Fruit fly (Drosophila melanogaster) whole organism, embryonic: ENCODE results near the gene CCKLR-17D1.

Source experiments
- CG10147 ChIP-seq: fragments of 200-800 bp; sonication (Bioruptor generic); optimal IDR thresholded peaks from 2 replicates; lab custom pipeline; 2019; ENCODE audit warnings: missing biosample characterization, mild to moderate bottlenecking, missing genetic modification characterization, moderate library complexity
- CG10209 ChIP-seq: fragments of 200-800 bp; sonication (Bioruptor generic); optimal IDR thresholded peaks from 3 replicates; lab custom pipeline; 2017; ENCODE audit warnings: missing biosample characterization, mild to moderate bottlenecking, missing genetic modification characterization, missing genetic modification reagents
- CG11247 ChIP-seq: fragments of 200-800 bp; sonication (Bioruptor generic); IDR thresholded peaks from 2 replicates; pipeline ENCODE4 v1.3.6; 2022; ENCODE audit warnings: missing biosample characterization, missing genetic modification characterization
- CG11696 ChIP-seq: fragments of 200-800 bp; sonication (Bioruptor generic); IDR thresholded peaks from 2 replicates; pipeline ENCODE4 v1.3.6; 2022; ENCODE audit warnings: missing biosample characterization, missing genetic modification characterization
- CG13894 ChIP-seq: fragments of 200-800 bp; sonication (Bioruptor generic); optimal IDR thresholded peaks from 3 replicates; lab custom pipeline; 2018; ENCODE audit warnings: missing biosample characterization, mild to moderate bottlenecking, missing genetic modification characterization, moderate library complexity
- CG15479 ChIP-seq: fragments of 200-800 bp; sonication (Bioruptor generic); optimal IDR thresholded peaks from 3 replicates; lab custom pipeline; 2019; ENCODE audit warnings: missing biosample characterization, mild to moderate bottlenecking, missing genetic modification characterization, moderate library complexity
- CG17328 ChIP-seq: fragments of 200-800 bp; sonication (Bioruptor generic); IDR thresholded peaks from 2 replicates; pipeline ENCODE4 v1.3.6; 2022; ENCODE audit warnings: missing biosample characterization, missing genetic modification characterization
- CG2202 ChIP-seq: fragments of 200-800 bp; sonication (Bioruptor generic); optimal IDR thresholded peaks from 2 replicates; lab custom pipeline; 2018; ENCODE audit warnings: missing biosample characterization, mild to moderate bottlenecking, missing genetic modification characterization
- CG2678 ChIP-seq: fragments of 200-800 bp; sonication (Bioruptor generic); optimal IDR thresholded peaks from 3 replicates; lab custom pipeline; 2019; ENCODE audit warnings: missing biosample characterization, mild to moderate bottlenecking, missing genetic modification characterization, moderate library complexity
- CG30403 ChIP-seq: fragments of 200-800 bp; sonication (Bioruptor generic); optimal IDR thresholded peaks from 3 replicates; lab custom pipeline; 2016; ENCODE audit warnings: missing biosample characterization, missing genetic modification characterization
- CG3726 ChIP-seq: fragments of 200-800 bp; sonication (Bioruptor generic); IDR thresholded peaks from 3 replicates; pipeline ENCODE4, ENCODE4 v1.3.6; 2022; ENCODE audit warnings: missing biosample characterization, missing genetic modification characterization
- CG3847 ChIP-seq: fragments of 200-800 bp; sonication (Bioruptor generic); IDR thresholded peaks from 2 replicates; pipeline ENCODE4 v1.3.6; 2022; ENCODE audit warnings: missing biosample characterization, missing genetic modification characterization
- CG5180 ChIP-seq: fragments of 200-800 bp; sonication (Bioruptor generic); optimal IDR thresholded peaks from 3 replicates; lab custom pipeline; 2017; ENCODE audit warnings: missing biosample characterization, missing genetic modification characterization, mild to moderate bottlenecking, moderate library complexity, missing genetic modification reagents
- CG6765 ChIP-seq: fragments of 200-800 bp; sonication (Bioruptor generic); optimal IDR thresholded peaks from 3 replicates; lab custom pipeline; 2017; ENCODE audit warnings: missing biosample characterization, mild to moderate bottlenecking, missing genetic modification characterization
- CG7928 ChIP-seq: fragments of 200-800 bp; sonication (Bioruptor generic); optimal IDR thresholded peaks from 2 replicates; lab custom pipeline; 2017; ENCODE audit warnings: missing biosample characterization, mild to moderate bottlenecking, missing genetic modification characterization
- CG8924 ChIP-seq: fragments of 200-800 bp; optimal IDR thresholded peaks from 3 replicates; lab custom pipeline; 2019; ENCODE audit warnings: missing biosample characterization, mild to moderate bottlenecking, missing genetic modification characterization, moderate library complexity
- Camta ChIP-seq: fragments of 200-800 bp; sonication (Bioruptor generic); optimal IDR thresholded peaks from 2 replicates; lab custom pipeline; 2016; ENCODE audit warnings: missing biosample characterization, missing genetic modification characterization
- Deaf1 ChIP-seq: fragments of 200-800 bp; optimal IDR thresholded peaks from 3 replicates; lab custom pipeline; 2019; ENCODE audit warnings: missing biosample characterization, mild to moderate bottlenecking, missing genetic modification characterization, moderate library complexity
- Dll ChIP-seq: fragments of 200-800 bp; sonication (Bioruptor generic); IDR thresholded peaks from 4 replicates; pipeline ENCODE4 v1.3.6; 2022; ENCODE audit warnings: missing biosample characterization, missing genetic modification characterization; ENCODE audit not compliant: partially characterized antibody
- Doc3 ChIP-seq: fragments of 200-800 bp; sonication (Bioruptor generic); IDR thresholded peaks from 3 replicates; pipeline ENCODE4 v1.3.6; 2022; ENCODE audit warnings: missing biosample characterization, missing genetic modification characterization; ENCODE audit not compliant: partially characterized antibody
- E2f2 ChIP-seq: fragments of 200-800 bp; sonication (Bioruptor generic); IDR thresholded peaks from 2 replicates; pipeline ENCODE4 v1.3.6; 2022; ENCODE audit warnings: missing biosample characterization, missing genetic modification characterization
- Elba2 ChIP-seq: fragments of 200-800 bp; sonication (Bioruptor generic); optimal IDR thresholded peaks from 3 replicates; lab custom pipeline; 2016; ENCODE audit warnings: missing biosample characterization, missing genetic modification characterization
- HHEX ChIP-seq: fragments of 200-800 bp; sonication (Bioruptor generic); optimal IDR thresholded peaks from 3 replicates; lab custom pipeline; 2017; ENCODE audit warnings: missing biosample characterization, mild to moderate bottlenecking, missing genetic modification characterization, missing genetic modification reagents
- Hr39 ChIP-seq: fragments of >200 bp; optimal IDR thresholded peaks from 2 replicates; lab custom pipeline; 2017
- Hr51 ChIP-seq, 2 experiments: fragments of 200-800 bp; sonication (Bioruptor generic); optimal IDR thresholded peaks; 2 replicates in 1 of 2; 3 replicates in 1 of 2; lab custom pipeline; 2016 to 2018; ENCODE audit warnings: missing biosample characterization in 2 of 2, missing genetic modification characterization in 2 of 2, mild to moderate bottlenecking in 1 of 2, moderate library complexity in 1 of 2
- Lim3 ChIP-seq: fragments of 200-800 bp; sonication (Bioruptor generic); IDR thresholded peaks from 2 replicates; pipeline ENCODE4 v1.3.6; 2022; ENCODE audit warnings: missing biosample characterization, missing genetic modification characterization
- Meics ChIP-seq: fragments of 200-800 bp; sonication (Bioruptor generic); optimal IDR thresholded peaks from 2 replicates; lab custom pipeline; 2017; ENCODE audit warnings: missing biosample characterization, mild to moderate bottlenecking, missing genetic modification characterization
- Six4 ChIP-seq: fragments of 200-800 bp; sonication (Bioruptor generic); optimal IDR thresholded peaks from 2 replicates; lab custom pipeline; 2016; ENCODE audit warnings: missing biosample characterization, missing genetic modification characterization
- Ssrp ChIP-seq: fragments of 200-800 bp; sonication (Bioruptor generic); optimal IDR thresholded peaks from 2 replicates; lab custom pipeline; 2018; ENCODE audit warnings: missing biosample characterization, mild to moderate bottlenecking, missing genetic modification characterization, moderate library complexity
- Usf ChIP-seq: fragments of 200-800 bp; sonication (Bioruptor generic); optimal IDR thresholded peaks from 2 replicates; lab custom pipeline; 2017; ENCODE audit warnings: missing genotype, missing biosample characterization, missing genetic modification characterization
- Vsx1 ChIP-seq: fragments of 200-800 bp; sonication (Bioruptor generic); optimal IDR thresholded peaks from 2 replicates; lab custom pipeline; 2017; ENCODE audit warnings: missing biosample characterization, mild to moderate bottlenecking, missing genetic modification characterization, missing genetic modification reagents
- ac ChIP-seq: fragments of 200-800 bp; sonication (Bioruptor generic); optimal IDR thresholded peaks from 3 replicates; lab custom pipeline; 2017; ENCODE audit warnings: missing biosample characterization, mild to moderate bottlenecking, missing genetic modification characterization
- caup ChIP-seq: fragments of 200-800 bp; sonication (Bioruptor generic); optimal IDR thresholded peaks from 3 replicates; lab custom pipeline; 2017; ENCODE audit warnings: missing biosample characterization, mild to moderate bottlenecking, missing genetic modification characterization, moderate library complexity; ENCODE audit not compliant: severe bottlenecking
- chn ChIP-seq: fragments of 200-800 bp; sonication (Bioruptor generic); optimal IDR thresholded peaks from 2 replicates; lab custom pipeline; 2016; ENCODE audit warnings: missing biosample characterization, missing genetic modification characterization
- ci ChIP-seq: fragments of 200-800 bp; sonication (Bioruptor generic); IDR thresholded peaks from 3 replicates; pipeline ENCODE4 v1.3.6; 2022; ENCODE audit warnings: missing biosample characterization, missing genetic modification characterization
- corto ChIP-seq: fragments of 200-800 bp; sonication (Bioruptor generic); optimal IDR thresholded peaks from 2 replicates; lab custom pipeline; 2016; ENCODE audit warnings: missing biosample characterization, mild to moderate bottlenecking, missing genetic modification characterization, moderate library complexity
- dmrt11E ChIP-seq: fragments of 200-800 bp; sonication (Bioruptor generic); optimal IDR thresholded peaks from 3 replicates; lab custom pipeline; 2018; ENCODE audit warnings: missing biosample characterization, mild to moderate bottlenecking, missing genetic modification characterization, moderate library complexity
- dmrt99B ChIP-seq: fragments of 200-800 bp; sonication (Bioruptor generic); optimal IDR thresholded peaks from 2 replicates; lab custom pipeline; 2018; ENCODE audit warnings: missing biosample characterization, mild to moderate bottlenecking, missing genetic modification characterization, moderate library complexity
- en ChIP-seq: fragments of 200-800 bp; sonication (Bioruptor generic); optimal IDR thresholded peaks from 2 replicates; lab custom pipeline; 2016; ENCODE audit warnings: missing biosample characterization, missing genetic modification characterization
- jing ChIP-seq: fragments of 200-800 bp; sonication (Bioruptor generic); optimal IDR thresholded peaks from 2 replicates; lab custom pipeline; 2018; ENCODE audit warnings: missing biosample characterization, mild to moderate bottlenecking, missing genetic modification characterization
- kah ChIP-seq: fragments of 200-800 bp; sonication (Bioruptor generic); optimal IDR thresholded peaks from 2 replicates; lab custom pipeline; 2018; ENCODE audit warnings: missing biosample characterization, mild to moderate bottlenecking, missing genetic modification characterization
- lmd ChIP-seq: fragments of 200-800 bp; sonication (Bioruptor generic); IDR thresholded peaks from 2 replicates; pipeline ENCODE4 v1.3.6; 2022; ENCODE audit warnings: missing biosample characterization, missing genetic modification characterization
- maf-S ChIP-seq: fragments of 200-800 bp; sonication (Bioruptor generic); optimal IDR thresholded peaks from 2 replicates; lab custom pipeline; 2016; ENCODE audit warnings: missing biosample characterization, missing genetic modification characterization
- mld ChIP-seq: fragments of 200-800 bp; sonication (Bioruptor generic); IDR thresholded peaks from 3 replicates; pipeline ENCODE4 v1.3.6; 2022; ENCODE audit warnings: missing biosample characterization, missing genetic modification characterization; ENCODE audit not compliant: partially characterized antibody
- pzg ChIP-seq: fragments of 200-800 bp; sonication (Bioruptor generic); optimal IDR thresholded peaks from 3 replicates; lab custom pipeline; 2018; ENCODE audit warnings: missing biosample characterization, mild to moderate bottlenecking, missing genetic modification characterization, moderate library complexity
- sens ChIP-seq: fragments of 200-800 bp; sonication (Bioruptor generic); peaks from one replicate; lab custom pipeline; 2016; ENCODE audit warnings: missing biosample characterization, missing genetic modification characterization
- slbo ChIP-seq: fragments of 200-800 bp; sonication (Bioruptor generic); IDR thresholded peaks from 2 replicates; pipeline ENCODE4 v1.3.6; 2022; ENCODE audit warnings: missing biosample characterization, missing genetic modification characterization
- tin ChIP-seq: fragments of 200-800 bp; sonication (Bioruptor generic); optimal IDR thresholded peaks from 3 replicates; lab custom pipeline; 2016; ENCODE audit warnings: missing biosample characterization, missing genetic modification characterization
- ttk ChIP-seq: fragments of 200-800 bp; sonication (Bioruptor generic); IDR thresholded peaks from 2 replicates; pipeline ENCODE4 v2.1.2; 2022; ENCODE audit warnings: missing biosample characterization, missing genetic modification characterization
- vnd ChIP-seq: fragments of 200-800 bp; sonication (Bioruptor generic); IDR thresholded peaks from 3 replicates; pipeline ENCODE4 v1.3.6; 2022; ENCODE audit warnings: missing biosample characterization, missing genetic modification characterization; ENCODE audit not compliant: partially characterized antibody
- yki ChIP-seq: fragments of >200 bp; optimal IDR thresholded peaks from 3 replicates; lab custom pipeline; 2018

The CCKLR-17D1 gene

DNA sequence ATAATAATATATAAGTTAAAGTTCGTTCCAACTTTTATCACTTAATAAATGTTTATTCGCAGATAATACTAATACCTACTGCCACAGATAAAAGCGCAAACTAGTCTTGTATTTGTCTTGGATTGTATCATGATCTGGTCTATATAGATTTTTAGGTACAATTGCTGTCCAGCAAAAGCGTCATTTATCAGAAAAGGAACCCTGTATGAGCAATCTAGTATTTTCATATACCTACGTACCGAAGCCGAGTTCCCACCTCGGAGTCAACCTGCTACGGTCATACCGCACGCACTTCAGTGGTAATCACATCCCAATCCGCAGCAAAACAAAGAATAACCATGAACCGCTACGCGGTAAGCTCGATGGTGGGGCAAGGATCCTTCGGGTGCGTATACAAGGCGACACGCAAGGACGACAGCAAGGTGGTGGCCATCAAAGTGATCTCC, 68.8 kb downstream of the CCKLR-17D1 start, which contains the start of gene fu (continued):
- TF ChIP-seq CG3847 (GFP tag; lab: Robert Waterston, UW) (no peak), CG5180 (peak; percentile 14), Meics (no peak), vnd (GFP tag; lab: Robert Waterston, UW) (no peak), dmrt99B (tag; lab: Kevin White, UChicago) (no peak), CG2202 (tag; lab: Kevin White, UChicago) (no peak), CG30403 (GFP tag; lab: Kevin White, UChicago) (peak; percentile 6), pzg (GFP tag; lab: Kevin White, UChicago) (peak; percentile 36), Doc3 (GFP tag; lab: Robert Waterston, UW) (no peak), CG11247 (GFP tag; lab: Robert Waterston, UW) (no peak), CG7928 (no peak), Dll (no peak), ci (GFP tag; lab: Robert Waterston, UW) (peak; percentile 39; the same call in 1 of the 3 replicates), CG10209 (GFP tag; lab: Kevin White, UChicago) (no peak), kah (no peak), CG11696 (GFP tag; lab: Robert Waterston, UW) (no peak), Hr51 (GFP tag; optimal IDR thresholded peaks at IDR 0.05; lab: Kevin White, UChicago) (peak in 1 of 2 experiments; percentile 31), caup (GFP tag; lab: Kevin White, UChicago) (peak; percentile 37), CG17328 (GFP tag; lab: Robert Waterston, UW) (no peak), Ssrp (no peak), ttk (GFP tag; lab: Robert Waterston, UW) (no peak), CG15479 (no peak), sens (GFP tag; lab: Kevin White, UChicago) (peak; percentile 60), yki (lab: Kevin White, UChicago) (no peak), Six4 (GFP tag; lab: Kevin White, UChicago) (no peak), jing (GFP tag; lab: Kevin White, UChicago) (no peak), Lim3 (GFP tag; lab: Robert Waterston, UW) (no peak), Usf (GFP tag; lab: Kevin White, UChicago) (no peak), CG6765 (GFP tag; lab: Kevin White, UChicago) (peak; percentile 56), CG8924 (tag; lab: Kevin White, UChicago) (peak; percentile 53), maf-S (no peak), Hr39 (lab: Kevin White, UChicago) (no peak), E2f2 (no peak), CG2678 (tag; lab: Kevin White, UChicago) (peak; percentile 61), Camta (no peak), Vsx1 (GFP tag; lab: Kevin White, UChicago) (no peak), corto (GFP tag; lab: Kevin White, UChicago) (no peak), en (GFP tag; lab: Kevin White, UChicago) (no peak), tin (GFP tag; lab: Kevin White, UChicago) (no peak), lmd (GFP tag; lab: Robert Waterston, UW) (no peak), HHEX (GFP tag; lab: Kevin White, UChicago) (no peak), dmrt11E (peak; percentile 7), mld (GFP tag; lab: Robert Waterston, UW) (no peak), CG13894 (tag; lab: Kevin White, UChicago) (no peak), ac (GFP tag; lab: Kevin White, UChicago) (no peak), Elba2 (GFP tag; lab: Kevin White, UChicago) (no peak), CG3726 (GFP tag; lab: Robert Waterston, UW) (no peak), Deaf1 (tag; lab: Kevin White, UChicago) (peak; percentile 10), chn (no peak), slbo (GFP tag; lab: Robert Waterston, UW) (no peak; the same call in 1 of the 2 replicates), CG10147 (peak; percentile 10)
